Worm (Caenorhabditis elegans): Measurements from ENCODE around the gene gpa-5.

DNA sequence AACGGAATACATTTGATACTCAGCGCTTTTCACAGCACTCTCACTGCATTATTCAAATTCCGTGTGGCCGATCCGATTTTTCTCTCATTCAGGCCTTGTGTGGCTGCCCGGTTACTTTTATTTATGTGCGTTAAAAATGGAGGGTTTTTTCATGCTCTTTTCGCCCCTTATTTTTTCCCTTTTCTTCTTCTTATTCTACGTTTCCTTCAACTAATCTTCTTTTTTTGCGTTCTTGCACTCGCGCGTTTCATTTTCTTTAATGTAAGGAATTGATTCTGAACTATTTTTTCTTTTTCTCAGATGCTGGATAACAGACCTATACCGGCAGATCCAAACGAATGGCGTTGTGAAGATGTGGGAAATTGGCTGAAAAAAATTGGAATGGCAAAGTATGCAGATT is 12.2 kb downstream of the gpa-5 start, which contains the start of gene F53B1.2:
- TF ChIP-seq sea-1 (GFP tag; conservative IDR thresholded peaks at IDR 0.05) (no peak), ets-7 (tag; optimal IDR thresholded peaks at IDR 0.05) (no peak), flt-1 (GFP tag; IDR thresholded peaks at IDR 0.05) (no peak), ama-1 (optimal IDR thresholded peaks at IDR 0.05) (no peak), tbx-11 (GFP tag; IDR thresholded peaks at IDR 0.05) (no peak), aly-1 (tag; optimal IDR thresholded peaks at IDR 0.05) (no peak), tbx-37 (GFP tag; conservative IDR thresholded peaks at IDR 0.05) (no peak), hmbx-1 (tag; optimal IDR thresholded peaks at IDR 0.05) (no peak), ceh-36 (tag; optimal IDR thresholded peaks at IDR 0.05) (no peak), scrt-1 (GFP tag; IDR thresholded peaks at IDR 0.05) (no peak), B0310.2 (tag; optimal IDR thresholded peaks at IDR 0.05) (no peak), ceh-13 (GFP tag; optimal IDR thresholded peaks at IDR 0.05) (no peak), tra-4 (tag; optimal IDR thresholded peaks at IDR 0.05) (no peak), F13C5.2 (tag; optimal IDR thresholded peaks at IDR 0.05) (no peak)

All from whole organism, early embryonic.